Fruit fly (Drosophila melanogaster): ENCODE measurements around the gene Mdh1.

Gene Mdh1

DNA sequence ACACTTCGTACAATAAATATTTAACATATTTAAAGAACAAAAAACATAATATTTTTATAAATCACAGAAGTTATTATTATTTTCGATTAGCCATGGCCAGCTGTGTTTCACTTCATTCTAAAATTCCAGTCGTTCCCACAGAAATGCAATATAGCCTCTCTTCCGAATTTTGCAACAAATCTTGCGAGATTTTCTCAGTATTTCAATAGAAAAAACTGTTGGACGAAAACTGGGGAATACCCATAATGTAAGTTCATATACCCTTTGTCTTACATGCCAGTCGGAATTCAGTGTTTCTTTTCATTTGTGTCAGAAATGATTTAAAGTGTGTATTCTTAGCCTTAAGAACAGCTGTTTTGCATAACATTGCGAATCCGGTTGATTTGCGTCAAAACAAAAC lies 39.6 kb downstream of the Mdh1 start, which contains the start of the genes CtsL4 and ClpP (continued):
- TF ChIP-seq cyc (GFP tag; optimal IDR thresholded peaks at IDR 0.05) (peak; percentile 29), CG32006 (GFP tag; optimal IDR thresholded peaks at IDR 0.05) (no peak), CG10669 (GFP tag; optimal IDR thresholded peaks at IDR 0.05) (no peak), CG7368 (GFP tag; optimal IDR thresholded peaks at IDR 0.05) (no peak)

DNA sequence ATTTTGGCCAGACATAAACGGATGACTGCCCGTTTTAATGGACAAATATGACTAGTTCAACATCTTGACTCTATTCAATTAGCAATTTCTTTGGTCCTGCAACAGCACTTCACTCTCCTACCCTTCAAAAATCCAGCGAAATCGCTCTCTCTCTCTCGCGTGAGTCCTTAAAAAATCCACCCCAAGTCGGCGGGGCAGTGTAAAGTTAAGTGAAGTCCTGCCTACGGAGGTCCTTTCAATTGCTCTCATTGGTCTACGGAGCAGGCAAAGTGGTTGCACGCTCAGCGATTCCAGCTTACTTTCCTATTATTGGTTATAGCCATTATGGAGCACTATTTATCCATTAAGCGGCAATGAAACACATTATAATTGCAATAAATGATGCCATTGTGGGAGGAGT lies 42.3 kb downstream of the Mdh1 start, which contains the start of gene CG34367:
Gene CG34367, minus strand, starts transcription at position 35 of the 400 bp plus-strand sequence.
- no peak for TF ChIP-seq CG6808 (GFP tag; optimal IDR thresholded peaks at IDR 0.05)
- TF ChIP-seq topi (GFP tag; optimal IDR thresholded peaks at IDR 0.05) = no peak
- TF ChIP-seq fd85E (GFP tag; optimal IDR thresholded peaks at IDR 0.05) = no peak
- TF ChIP-seq CG15336 (GFP tag; IDR thresholded peaks at IDR 0.05) = no peak
- no peak for TF ChIP-seq Eip93F (GFP tag; optimal IDR thresholded peaks at IDR 0.05)
- TF ChIP-seq fkh (GFP tag; optimal IDR thresholded peaks at IDR 0.05) = no peak
- TF ChIP-seq CG1621 (tag; optimal IDR thresholded peaks at IDR 0.05) = no peak
- TF ChIP-seq CG9139 (GFP tag; optimal IDR thresholded peaks at IDR 0.05) = no peak
- TF ChIP-seq CG6276 (GFP tag; optimal IDR thresholded peaks at IDR 0.05) = no peak
- no peak for TF ChIP-seq fd59A (GFP tag; optimal IDR thresholded peaks at IDR 0.05)
- no peak for TF ChIP-seq CG7368 (GFP tag; optimal IDR thresholded peaks at IDR 0.05)
- TF ChIP-seq pdm3 (GFP tag; optimal IDR thresholded peaks at IDR 0.05) = no peak
- no peak for TF ChIP-seq Blimp-1 (GFP tag; optimal IDR thresholded peaks at IDR 0.05)
- no peak for TF ChIP-seq Ets21C (GFP tag; optimal IDR thresholded peaks at IDR 0.05)
- no peak for TF ChIP-seq OdsH (GFP tag; optimal IDR thresholded peaks at IDR 0.05)
- TF ChIP-seq CG10631 (GFP tag; optimal IDR thresholded peaks at IDR 0.05) = no peak
- TF ChIP-seq dsx (GFP tag; optimal IDR thresholded peaks at IDR 0.05; ENCODE audit: poor library complexity, severe bottlenecking) = no peak
- no peak for TF ChIP-seq svp (GFP tag)

DNA sequence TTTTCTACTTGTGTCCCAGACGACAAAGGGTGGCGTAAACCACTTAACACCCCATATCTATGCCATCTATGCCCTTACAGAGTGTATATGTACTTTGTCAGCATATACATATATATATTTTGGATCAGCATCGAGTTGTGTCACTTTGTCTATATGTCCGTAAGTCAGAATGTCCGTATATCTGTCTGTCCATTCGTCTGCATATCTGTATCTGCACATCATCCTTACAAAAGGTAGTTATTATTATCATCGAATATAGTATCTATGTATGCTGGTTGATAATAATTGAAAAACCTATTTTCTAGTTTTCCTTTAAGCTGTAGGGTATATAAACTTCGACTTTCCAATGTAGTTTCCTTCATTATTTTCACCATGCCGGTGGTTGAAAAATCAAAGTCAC lies 45.0 kb downstream of the Mdh1 start:
- TF ChIP-seq Eip75B (GFP tag; optimal IDR thresholded peaks at IDR 0.05) (no peak), CG6854 (GFP tag; optimal IDR thresholded peaks at IDR 0.05) (no peak), Met (GFP tag; optimal IDR thresholded peaks at IDR 0.05) (no peak), CG16779 (tag; optimal IDR thresholded peaks at IDR 0.05) (no peak), CG10669 (GFP tag; optimal IDR thresholded peaks at IDR 0.05) (no peak)

DNA sequence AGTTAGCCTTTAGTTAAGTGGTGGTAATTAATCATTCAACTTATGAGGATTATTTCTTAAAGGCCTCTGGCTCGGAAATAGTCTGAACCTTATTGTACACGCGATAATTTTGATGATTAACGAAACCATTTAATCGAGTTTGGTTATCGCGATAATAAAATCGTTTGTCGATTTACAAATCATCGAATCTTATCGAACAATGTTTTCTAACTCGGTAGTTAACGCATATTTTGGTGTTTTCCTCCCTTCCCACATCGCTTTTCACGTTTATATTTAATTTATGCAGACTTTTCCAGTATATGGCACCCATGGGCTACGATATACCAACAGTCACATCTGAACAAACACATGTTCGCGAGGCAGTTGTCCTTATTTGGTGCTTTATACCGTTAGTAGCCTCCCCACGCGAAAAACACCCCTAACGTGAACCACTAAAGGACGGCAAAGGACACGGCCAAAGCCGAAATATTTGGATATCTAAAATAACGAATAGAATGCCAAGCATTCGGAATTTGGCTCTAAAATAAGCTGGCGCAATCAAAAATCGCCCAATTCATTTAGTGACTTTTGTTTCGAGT lies 52.0 kb downstream of the Mdh1 start, which contains the start of gene Frmd5:
Gene Frmd5, plus strand, starts transcription at position 414 of the 578 bp plus-strand sequence.
- TF ChIP-seq CG6854 (GFP tag; optimal IDR thresholded peaks at IDR 0.05) (no peak), Sox14 (GFP tag; optimal IDR thresholded peaks at IDR 0.05) (no peak), acj6 (GFP tag; optimal IDR thresholded peaks at IDR 0.05) (no peak), CG6808 (GFP tag; optimal IDR thresholded peaks at IDR 0.05) (no peak), Ets96B (tag; optimal IDR thresholded peaks at IDR 0.05) (no peak), CG8319 (GFP tag; optimal IDR thresholded peaks at IDR 0.05) (no peak), CG11902 (GFP tag; optimal IDR thresholded peaks at IDR 0.05) (no peak), Gug (GFP tag; IDR thresholded peaks at IDR 0.05) (no peak), CG16779 (tag; optimal IDR thresholded peaks at IDR 0.05) (no peak), Eip75B (GFP tag; optimal IDR thresholded peaks at IDR 0.05) (no peak), Hr38 (GFP tag; optimal IDR thresholded peaks at IDR 0.05) (no peak), CG6163 (GFP tag; IDR thresholded peaks at IDR 0.05) (no peak), fd85E (GFP tag; optimal IDR thresholded peaks at IDR 0.05) (no peak), Smox (GFP tag; optimal IDR thresholded peaks at IDR 0.05) (no peak), CG10631 (GFP tag; optimal IDR thresholded peaks at IDR 0.05) (no peak), svp (GFP tag) (no peak), CG7368 (GFP tag; optimal IDR thresholded peaks at IDR 0.05) (no peak)
